Worm (Caenorhabditis elegans) whole organism, midembryonic: ENCODE data around the gene spe-26.

Experiments
- T22C8.4 ChIP-seq: fragments of 200-800 bp; sonication (Bioruptor generic); IDR thresholded peaks from 2 replicates; pipeline ENCODE4 v1.3.6; 2022; ENCODE audit warnings: missing genetic modification characterization, missing compliant biosample characterization
- cog-1 ChIP-seq: sonication (generic microtip); optimal IDR thresholded peaks from 2 replicates; lab custom pipeline; 2016; ENCODE audit warnings: missing genetic modification characterization, missing compliant biosample characterization
- flt-1 ChIP-seq: fragments of 200-800 bp; sonication (Bioruptor generic); IDR thresholded peaks from 2 replicates; pipeline ENCODE4 v1.3.6; 2022; ENCODE audit warnings: missing genetic modification characterization, missing compliant biosample characterization
- klf-2 ChIP-seq: fragments of 200-800 bp; sonication (Bioruptor generic); conservative IDR thresholded peaks from 2 replicates; pipeline ENCODE4 v1.3.6; 2022; ENCODE audit warnings: missing genetic modification reagents, missing genetic modification characterization, missing compliant biosample characterization
- med-1 ChIP-seq: sonication (generic microtip); optimal IDR thresholded peaks from 2 replicates; lab custom pipeline; 2017; ENCODE audit warnings: missing genetic modification characterization, mild to moderate bottlenecking, missing compliant biosample characterization, antibody characterized with exemption, missing genetic modification reagents; ENCODE audit not compliant: insufficient read depth
- ref-1 ChIP-seq: fragments of 200-800 bp; sonication (Bioruptor generic); conservative IDR thresholded peaks from 2 replicates; pipeline ENCODE4 v1.3.6; 2022; ENCODE audit warnings: missing genetic modification reagents, missing genetic modification characterization, missing compliant biosample characterization
- tab-1 ChIP-seq: fragments of 200-800 bp; sonication (Bioruptor generic); IDR thresholded peaks from 2 replicates; pipeline ENCODE4 v1.3.6; 2022; ENCODE audit warnings: missing genetic modification characterization, missing compliant biosample characterization
- ztf-23 ChIP-seq: fragments of 200-800 bp; sonication (Bioruptor generic); IDR thresholded peaks from 2 replicates; pipeline ENCODE4 v1.3.6; 2022; ENCODE audit warnings: missing genetic modification reagents, missing genetic modification characterization, missing compliant biosample characterization
- ztf-29 ChIP-seq: fragments of 200-800 bp; sonication (Bioruptor generic); IDR thresholded peaks from 2 replicates; pipeline ENCODE4 v1.3.6; 2022; ENCODE audit warnings: missing genetic modification reagents, missing genetic modification characterization, missing compliant biosample characterization

The spe-26 gene

ce11 chrIV:10344621-10345020 is 47.1 kb downstream of the spe-26 start:
- no peak for TF ChIP-seq klf-2
- no peak for TF ChIP-seq ztf-23 (GFP tag; lab: Robert Waterston, UW)
- TF ChIP-seq med-1 (GFP tag; lab: Kevin White, UChicago) = no peak
- no peak for TF ChIP-seq T22C8.4
- TF ChIP-seq ref-1 (GFP tag; lab: Robert Waterston, UW) = no peak
- no peak for TF ChIP-seq ztf-29 (GFP tag; lab: Robert Waterston, UW)
- no peak for TF ChIP-seq flt-1 (GFP tag; lab: Robert Waterston, UW)
- no peak for TF ChIP-seq tab-1 (GFP tag; lab: Robert Waterston, UW)
- peak; percentile 5 for TF ChIP-seq cog-1 (tag; lab: Kevin White, UChicago)

ce11 chrIV:10342361-10342706 is 49.4 kb downstream of the spe-26 start:
- TF ChIP-seq med-1 (GFP tag; lab: Kevin White, UChicago) (no peak), ztf-23 (GFP tag; lab: Robert Waterston, UW) (no peak), ztf-29 (GFP tag; lab: Robert Waterston, UW) (no peak), cog-1 (tag; lab: Kevin White, UChicago) (no peak), ref-1 (GFP tag; lab: Robert Waterston, UW) (no peak), T22C8.4 (no peak), klf-2 (no peak), tab-1 (GFP tag; lab: Robert Waterston, UW) (no peak), flt-1 (GFP tag; lab: Robert Waterston, UW) (no peak)

DNA sequence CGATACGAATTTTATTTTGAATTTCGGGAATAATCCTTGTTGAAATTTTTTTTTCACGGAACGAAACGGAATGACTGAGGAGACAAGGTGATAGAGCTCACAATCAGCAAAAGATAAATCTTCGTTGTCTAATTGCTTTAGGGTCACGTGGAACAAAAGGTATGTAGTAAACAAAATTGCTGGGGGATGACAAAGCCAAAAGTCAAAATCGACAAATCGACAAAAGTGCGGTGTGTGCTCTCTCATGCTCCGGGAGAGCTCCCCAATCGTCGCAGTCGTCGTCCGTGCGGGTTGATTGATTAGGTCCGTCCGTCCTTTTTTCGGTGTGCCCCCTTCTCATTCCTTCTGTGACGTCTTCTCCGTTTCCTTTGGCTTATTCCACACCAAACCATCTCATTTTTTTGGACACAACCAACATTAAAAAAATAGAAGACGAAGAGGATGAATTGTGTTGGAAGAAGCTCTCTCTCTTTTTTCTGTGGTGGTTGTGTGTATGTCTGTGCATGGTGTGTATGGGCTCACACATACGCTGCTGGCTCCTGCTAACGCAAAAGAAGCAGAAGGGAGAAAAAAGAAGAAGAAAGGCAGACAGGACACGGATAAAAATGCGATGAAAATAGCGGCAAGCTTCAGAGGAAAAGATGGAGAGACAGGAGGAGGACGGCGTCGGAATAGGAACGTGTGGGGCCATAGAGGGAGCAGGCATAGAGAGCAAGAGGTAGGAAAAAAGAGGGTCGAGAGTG is 49.9 kb downstream of the spe-26 start:
- TF ChIP-seq tab-1 (GFP tag; lab: Robert Waterston, UW) (no peak), ztf-23 (GFP tag; lab: Robert Waterston, UW) (no peak; the same call in 1 of the 2 replicates), med-1 (GFP tag; lab: Kevin White, UChicago) (no peak), cog-1 (tag; lab: Kevin White, UChicago) (no peak), ref-1 (GFP tag; lab: Robert Waterston, UW) (no peak), T22C8.4 (no peak), ztf-29 (GFP tag; lab: Robert Waterston, UW) (no peak), klf-2 (no peak), flt-1 (GFP tag; lab: Robert Waterston, UW) (no peak)

DNA sequence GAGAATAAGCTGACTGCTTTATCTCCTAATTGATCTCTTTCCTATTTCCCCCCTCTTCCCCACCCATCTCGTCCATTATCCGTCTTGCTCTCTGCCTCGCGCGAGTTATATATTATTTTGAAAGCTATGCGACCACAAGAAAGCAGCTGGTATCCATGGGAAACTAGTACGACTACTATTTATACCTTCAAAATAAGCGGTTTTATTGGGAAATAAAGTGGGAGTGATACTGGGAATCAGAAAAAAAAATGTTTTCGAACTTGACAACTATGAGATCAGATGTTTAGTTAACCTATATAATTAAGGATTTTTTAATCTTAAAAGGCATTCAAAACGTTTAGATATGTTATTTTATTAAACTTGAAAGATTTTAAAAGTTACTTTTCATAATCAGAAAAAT is 52.0 kb downstream of the spe-26 start:
- TF ChIP-seq ref-1 (GFP tag; lab: Robert Waterston, UW) = no peak
- no peak for TF ChIP-seq tab-1 (GFP tag; lab: Robert Waterston, UW)
- TF ChIP-seq T22C8.4 = no peak
- no peak for TF ChIP-seq flt-1 (GFP tag; lab: Robert Waterston, UW)
- TF ChIP-seq ztf-29 (GFP tag; lab: Robert Waterston, UW) = no peak
- TF ChIP-seq med-1 (GFP tag; lab: Kevin White, UChicago) = no peak
- TF ChIP-seq ztf-23 (GFP tag; lab: Robert Waterston, UW) = no peak
- TF ChIP-seq klf-2 = no peak
- no peak for TF ChIP-seq cog-1 (tag; lab: Kevin White, UChicago)
